Worm (Caenorhabditis elegans): ENCODE results near the gene C05D11.5.

ce11 chrIII:6421473-6421872 is 9.7 kb upstream of the C05D11.5 start:
- TF ChIP-seq ztf-4 (tag; optimal IDR thresholded peaks at IDR 0.05): no peak
- TF ChIP-seq ceh-82 (tag; optimal IDR thresholded peaks at IDR 0.05): no peak
- no peak for TF ChIP-seq elt-3 (tag; optimal IDR thresholded peaks at IDR 0.05)
- no peak for TF ChIP-seq lin-13 (GFP tag; optimal IDR thresholded peaks at IDR 0.05)
- no peak for TF ChIP-seq efl-3 (GFP tag; optimal IDR thresholded peaks at IDR 0.05)
- TF ChIP-seq mdl-1 (tag; optimal IDR thresholded peaks at IDR 0.05): no peak

Data from whole organism, L1 larva.